Fruit fly (Drosophila melanogaster): ENCODE measurements around the gene CG4098.

The CG4098 gene

dm6 chr3L:16642954-16643353, 33.8 kb upstream of the CG4098 start (continued):
- TF ChIP-seq CG6765 (GFP tag; optimal IDR thresholded peaks at IDR 0.05), result no peak
- peak in 1 of 2 experiments; percentile 16 for TF ChIP-seq bsh (GFP tag; optimal IDR thresholded peaks at IDR 0.05)
- TF ChIP-seq Nf-YB (GFP tag; optimal IDR thresholded peaks at IDR 0.05), result no peak
- TF ChIP-seq pum (GFP tag; optimal IDR thresholded peaks at IDR 0.05), result peak; percentile 2
- TF ChIP-seq fd96Cb (tag; optimal IDR thresholded peaks at IDR 0.05), result no peak
- no peak for TF ChIP-seq CG3065 (GFP tag; optimal IDR thresholded peaks at IDR 0.05)
- TF ChIP-seq YL-1 (GFP tag; optimal IDR thresholded peaks at IDR 0.05), result no peak
- TF ChIP-seq hb (GFP tag; IDR thresholded peaks at IDR 0.05; ENCODE audit: partially characterized antibody), result no peak
- peak; percentile 51 for TF ChIP-seq CG10979 (tag; optimal IDR thresholded peaks at IDR 0.05)
- TF ChIP-seq jigr1 (GFP tag; IDR thresholded peaks at IDR 0.05), result no peak
- TF ChIP-seq CG12299 (tag; optimal IDR thresholded peaks at IDR 0.05), result no peak
- no peak for TF ChIP-seq pita (GFP tag; optimal IDR thresholded peaks at IDR 0.05)
- no peak for TF ChIP-seq shn (GFP tag; optimal IDR thresholded peaks at IDR 0.05)
- TF ChIP-seq CG15696 (tag; optimal IDR thresholded peaks at IDR 0.05), result no peak
- TF ChIP-seq CG10366 (GFP tag; IDR thresholded peaks at IDR 0.05), result no peak
- TF ChIP-seq abd-A (tag; optimal IDR thresholded peaks at IDR 0.05), result no peak
- TF ChIP-seq ro (GFP tag; IDR thresholded peaks at IDR 0.05), result no peak
- peak; percentile 54; the same call in 1 of the 2 replicates for TF ChIP-seq Drgx (GFP tag; IDR thresholded peaks at IDR 0.05)
- no peak for TF ChIP-seq bowl (GFP tag; IDR thresholded peaks at IDR 0.05)
- no peak for TF ChIP-seq ap (GFP tag; IDR thresholded peaks at IDR 0.05)
- TF ChIP-seq dpn (GFP tag; optimal IDR thresholded peaks at IDR 0.05), result peak in 1 of 2 experiments; percentile 2
- TF ChIP-seq CG8388 (GFP tag; optimal IDR thresholded peaks at IDR 0.05), result no peak
- peak; percentile 27 for TF ChIP-seq zen (tag; optimal IDR thresholded peaks at IDR 0.05)
- no peak for TF ChIP-seq MESR4 (GFP tag; optimal IDR thresholded peaks at IDR 0.05)
- no peak for TF ChIP-seq Sry-δ (GFP tag; optimal IDR thresholded peaks at IDR 0.05)
- no peak for TF ChIP-seq Fer3 (tag; optimal IDR thresholded peaks at IDR 0.05)
- TF ChIP-seq Chrac-16 (GFP tag; optimal IDR thresholded peaks at IDR 0.05), result no peak
- no peak for TF ChIP-seq CG17359 (tag; optimal IDR thresholded peaks at IDR 0.05)
- TF ChIP-seq CG4730 (GFP tag; IDR thresholded peaks at IDR 0.05), result no peak
- TF ChIP-seq row (GFP tag; IDR thresholded peaks at IDR 0.05), result peak; percentile 28; the same call in 2 of the 3 replicates
- TF ChIP-seq Asciz (GFP tag; optimal IDR thresholded peaks at IDR 0.05), result peak; percentile 19
- no peak for TF ChIP-seq inv (GFP tag; IDR thresholded peaks at IDR 0.05; ENCODE audit: partially characterized antibody)
- TF ChIP-seq sens (GFP tag), result peak; percentile 86
- peak; percentile 5 for TF ChIP-seq Oli (tag; optimal IDR thresholded peaks at IDR 0.05)
- TF ChIP-seq CG6683 (GFP tag; optimal IDR thresholded peaks at IDR 0.05), result no peak
- peak; percentile 51 for TF ChIP-seq phol (tag; optimal IDR thresholded peaks at IDR 0.05)
- TF ChIP-seq nau (GFP tag; optimal IDR thresholded peaks at IDR 0.05), result no peak
- no peak for TF ChIP-seq dan (GFP tag; IDR thresholded peaks at IDR 0.05)
- no peak for TF ChIP-seq CG8089 (GFP tag; optimal IDR thresholded peaks at IDR 0.05)
- TF ChIP-seq B-H2 (GFP tag; optimal IDR thresholded peaks at IDR 0.05), result no peak
- TF ChIP-seq Pdp1 (GFP tag; optimal IDR thresholded peaks at IDR 0.05), result no peak
- TF ChIP-seq CG42726 (GFP tag; IDR thresholded peaks at IDR 0.05; ENCODE audit: partially characterized antibody), result 0 out of 2 replicates have a peak, but pooled peaks have one; percentile 27
- TF ChIP-seq usp (GFP tag; optimal IDR thresholded peaks at IDR 0.05), result no peak
- TF ChIP-seq dmrt99B (tag; optimal IDR thresholded peaks at IDR 0.05), result peak; percentile 8
- TF ChIP-seq CG31441 (GFP tag; IDR thresholded peaks at IDR 0.05), result 0 out of 2 replicates have a peak, but pooled peaks have one; percentile 31
- TF ChIP-seq nerfin-1 (tag; optimal IDR thresholded peaks at IDR 0.05), result no peak
